Worm (Caenorhabditis elegans) whole organism, L4 larva: ENCODE data around the gene C17H12.11.

Experiments
- F44E2.7 ChIP-seq: fragments of 200-800 bp; sonication (Bioruptor generic); IDR thresholded peaks from 2 replicates; pipeline ENCODE4 v2.1.2; 2022; ENCODE audit warnings: missing genetic modification characterization, missing compliant biosample characterization
- arid-1 ChIP-seq: fragments of 200-800 bp; sonication (Bioruptor generic); conservative IDR thresholded peaks from 2 replicates; pipeline ENCODE4 v1.3.6; 2022; ENCODE audit warnings: missing genetic modification reagents, missing genetic modification characterization, missing compliant biosample characterization
- daf-8 ChIP-seq: fragments of 200-800 bp; sonication (Bioruptor generic); IDR thresholded peaks from 2 replicates; pipeline ENCODE4 v1.3.6; 2022; ENCODE audit warnings: missing genetic modification characterization, missing compliant biosample characterization
- egl-43 ChIP-seq: fragments of 200-800 bp; sonication (Bioruptor generic); IDR thresholded peaks from 2 replicates; pipeline ENCODE4 v1.3.6; 2022; ENCODE audit warnings: missing genetic modification reagents, missing genetic modification characterization, missing compliant biosample characterization
- lsy-2 ChIP-seq, 2 experiments: fragments of 150-350 bp in 1 of 2; sonication (generic microtip) in 1 of 2; optimal IDR thresholded peaks; 2 replicates each; lab custom pipeline; 2014 to 2017; ENCODE audit warnings: missing biosample characterization in 2 of 2, missing genetic modification characterization in 2 of 2
- mep-1 ChIP-seq: fragments of 150-350 bp; sonication (generic microtip); optimal IDR thresholded peaks from 3 replicates; lab custom pipeline; 2014; ENCODE audit warnings: missing biosample characterization, missing genetic modification characterization
- nhr-237 ChIP-seq: sonication (generic microtip); optimal IDR thresholded peaks from 2 replicates; lab custom pipeline; 2017; ENCODE audit warnings: missing biosample characterization, missing genetic modification characterization
- snpc-1.2 ChIP-seq: fragments of 200-800 bp; sonication (Bioruptor generic); IDR thresholded peaks from 2 replicates; pipeline ENCODE4 v1.3.6; 2022; ENCODE audit warnings: missing genetic modification reagents, missing genetic modification characterization, missing compliant biosample characterization
- ztf-11 ChIP-seq: fragments of 150-350 bp; optimal IDR thresholded peaks from 2 replicates; lab custom pipeline; 2014; ENCODE audit warnings: missing biosample characterization, missing genetic modification characterization

DNA sequence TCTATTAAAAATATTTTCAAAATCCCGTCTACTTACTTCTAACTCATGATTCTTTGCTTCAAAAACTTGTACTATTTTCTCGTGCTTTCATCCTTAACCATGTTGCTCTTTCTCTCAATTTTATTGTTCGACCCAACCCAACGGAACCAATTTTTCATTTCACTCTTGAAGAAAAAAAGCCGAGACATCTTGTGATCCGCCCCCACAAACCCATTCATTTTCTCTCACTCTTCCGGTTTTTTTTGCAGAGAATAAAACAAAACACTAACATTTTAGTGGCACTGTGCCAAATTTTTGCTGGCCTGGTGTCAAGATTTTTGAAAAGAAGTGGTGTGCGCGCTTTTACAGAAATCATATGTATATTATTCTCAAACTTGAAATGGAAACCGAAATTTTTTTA, 34.6 kb downstream of the C17H12.11 start:
- TF ChIP-seq daf-8 (no peak), egl-43 (GFP tag; lab: Robert Waterston, UW) (no peak), ztf-11 (tag; lab: Kevin White, UChicago) (no peak), snpc-1.2 (no peak), nhr-237 (tag; lab: Kevin White, UChicago) (no peak), lsy-2 (tag; optimal IDR thresholded peaks at IDR 0.05; lab: Kevin White, UChicago) (no peak), arid-1 (no peak), mep-1 (tag; lab: Kevin White, UChicago) (no peak), F44E2.7 (no peak)
